Worm (Caenorhabditis elegans) whole organism, young adult: Measurements from ENCODE around the gene srh-276.

Source experiments
- B0035.1 ChIP-seq: sonication (generic microtip); optimal IDR thresholded peaks from 2 replicates; lab custom pipeline; 2016; ENCODE audit warnings: missing genetic modification characterization, mild to moderate bottlenecking, missing compliant biosample characterization, missing genotype, missing genetic modification reagents
- B0261.1 ChIP-seq: sonication (generic microtip); optimal IDR thresholded peaks from 2 replicates; lab custom pipeline; 2016; ENCODE audit warnings: mild to moderate bottlenecking, missing genetic modification characterization, moderate library complexity, missing compliant biosample characterization
- B0336.3 ChIP-seq: fragments of 200-800 bp; sonication (Bioruptor generic); IDR thresholded peaks from 2 replicates; pipeline ENCODE4 v1.3.6; 2022; ENCODE audit warnings: missing genetic modification characterization, missing compliant biosample characterization
- C06A6.2 ChIP-seq: fragments of 200-800 bp; sonication (Bioruptor generic); conservative IDR thresholded peaks from 2 replicates; pipeline ENCODE4 v1.3.6; 2022; ENCODE audit warnings: missing genetic modification characterization, missing compliant biosample characterization
- F23B12.7 ChIP-seq: sonication (generic microtip); optimal IDR thresholded peaks from 2 replicates; lab custom pipeline; 2017; ENCODE audit warnings: missing genetic modification characterization, mild to moderate bottlenecking, missing compliant biosample characterization, antibody characterized with exemption, moderate library complexity; ENCODE audit not compliant: insufficient read depth
- F57C9.4 ChIP-seq: sonication (generic microtip); optimal IDR thresholded peaks from 2 replicates; lab custom pipeline; 2017; ENCODE audit warnings: mild to moderate bottlenecking, missing genetic modification characterization, missing compliant biosample characterization
- K12H6.12 ChIP-seq: fragments of 200-800 bp; sonication (Bioruptor generic); optimal IDR thresholded peaks from 2 replicates; lab custom pipeline; 2018; ENCODE audit warnings: mild to moderate bottlenecking, missing genetic modification characterization, missing compliant biosample characterization
- T26A5.8 ChIP-seq: sonication (generic microtip); optimal IDR thresholded peaks from 2 replicates; lab custom pipeline; 2016; ENCODE audit warnings: missing genetic modification characterization, missing compliant biosample characterization
- Y56A3A.18 ChIP-seq: fragments of 200-800 bp; sonication (Bioruptor generic); IDR thresholded peaks from 2 replicates; pipeline ENCODE4 v1.3.6; 2022; ENCODE audit warnings: missing genetic modification reagents, missing genetic modification characterization, missing compliant biosample characterization
- Y67H2A.10 ChIP-seq: fragments of 200-800 bp; sonication (Bioruptor generic); conservative IDR thresholded peaks from 2 replicates; pipeline ENCODE4 v1.3.6; 2022; ENCODE audit warnings: missing genetic modification reagents, missing genetic modification characterization, missing compliant biosample characterization
- ama-1 ChIP-seq, 3 experiments: fragments of 150-350 bp in 1 of 3; sonication (generic microtip) in 2 of 3; optimal IDR thresholded peaks; 2 replicates each; lab custom pipeline; 2014 to 2018; ENCODE audit warnings: missing biosample characterization in 2 of 3, missing genetic modification characterization in 2 of 3, missing genetic modification reagents in 2 of 3
- aptf-2 ChIP-seq: fragments of 200-800 bp; sonication (Bioruptor generic); conservative IDR thresholded peaks from 2 replicates; pipeline ENCODE4 v1.3.6; 2022; ENCODE audit warnings: missing genetic modification reagents, missing genetic modification characterization, missing compliant biosample characterization
- bed-2 ChIP-seq: fragments of 200-800 bp; sonication (Bioruptor generic); IDR thresholded peaks from 2 replicates; pipeline ENCODE4 v1.3.6; 2022; ENCODE audit warnings: missing genetic modification reagents, missing genetic modification characterization, missing compliant biosample characterization
- ccch-3 ChIP-seq: fragments of 200-800 bp; sonication (Bioruptor generic); optimal IDR thresholded peaks from 2 replicates; lab custom pipeline; 2018; ENCODE audit warnings: mild to moderate bottlenecking, missing genetic modification characterization, missing compliant biosample characterization
- ceh-100 ChIP-seq: fragments of 200-800 bp; sonication (Bioruptor generic); IDR thresholded peaks from 2 replicates; pipeline ENCODE4 v1.3.6; 2022; ENCODE audit warnings: missing genetic modification reagents, missing genetic modification characterization, missing compliant biosample characterization
- ceh-91 ChIP-seq: fragments of 200-800 bp; sonication (Bioruptor generic); IDR thresholded peaks from 2 replicates; pipeline ENCODE4 v1.3.6; 2022; ENCODE audit warnings: missing genetic modification reagents, missing genetic modification characterization, missing compliant biosample characterization
- die-1 ChIP-seq: sonication (generic microtip); optimal IDR thresholded peaks from 2 replicates; lab custom pipeline; 2016; ENCODE audit warnings: missing genotype, mild to moderate bottlenecking, missing genetic modification characterization, missing compliant biosample characterization
- dox-1 ChIP-seq: fragments of 200-800 bp; sonication (Bioruptor generic); IDR thresholded peaks from 2 replicates; pipeline ENCODE4 v1.3.6; 2022; ENCODE audit warnings: missing genetic modification reagents, missing genetic modification characterization, missing compliant biosample characterization
- egl-18 ChIP-seq: fragments of 200-800 bp; sonication (Bioruptor generic); IDR thresholded peaks from 2 replicates; pipeline ENCODE4 v1.3.6; 2022; ENCODE audit warnings: missing genetic modification reagents, missing genetic modification characterization, missing compliant biosample characterization
- egl-44 ChIP-seq: fragments of 200-800 bp; sonication (Bioruptor generic); IDR thresholded peaks from 2 replicates; pipeline ENCODE4 v1.3.6; 2022; ENCODE audit warnings: missing genetic modification reagents, missing genetic modification characterization, missing compliant biosample characterization
- fkh-3 ChIP-seq: sonication (generic microtip); optimal IDR thresholded peaks from 2 replicates; lab custom pipeline; 2016; ENCODE audit warnings: mild to moderate bottlenecking, missing genetic modification characterization, missing compliant biosample characterization
- him-1 ChIP-seq: sonication (generic microtip); optimal IDR thresholded peaks from 2 replicates; lab custom pipeline; 2016; ENCODE audit warnings: missing genotype, missing genetic modification reagents, missing genetic modification characterization, missing compliant biosample characterization
- hrde-1 ChIP-seq: sonication (generic microtip); optimal IDR thresholded peaks from 2 replicates; lab custom pipeline; 2016; ENCODE audit warnings: missing genetic modification characterization, mild to moderate bottlenecking, missing compliant biosample characterization, moderate library complexity, missing genotype, missing genetic modification reagents, borderline replicate concordance
- lin-26 ChIP-seq: fragments of 200-800 bp; sonication (Bioruptor generic); IDR thresholded peaks from 2 replicates; pipeline ENCODE4 v1.3.6; 2022; ENCODE audit warnings: missing genetic modification reagents, missing genetic modification characterization, missing compliant biosample characterization
- lin-40 ChIP-seq: sonication (generic microtip); optimal IDR thresholded peaks from 2 replicates; lab custom pipeline; 2016; ENCODE audit warnings: missing genetic modification characterization, mild to moderate bottlenecking, missing compliant biosample characterization, missing genotype, missing genetic modification reagents
- madf-10 ChIP-seq: sonication (generic microtip); optimal IDR thresholded peaks from 2 replicates; lab custom pipeline; 2016; ENCODE audit warnings: mild to moderate bottlenecking, missing genetic modification characterization, missing compliant biosample characterization
- madf-3 ChIP-seq: fragments of 200-800 bp; sonication (Bioruptor generic); IDR thresholded peaks from 2 replicates; pipeline ENCODE4 v1.3.6; 2022; ENCODE audit warnings: missing genetic modification reagents, missing genetic modification characterization, missing compliant biosample characterization
- nfya-2 ChIP-seq: fragments of 200-800 bp; sonication (Bioruptor generic); IDR thresholded peaks from 2 replicates; pipeline ENCODE4 v1.3.6; 2022; ENCODE audit warnings: missing genetic modification reagents, missing genetic modification characterization, missing compliant biosample characterization
- nhr-27 ChIP-seq: fragments of 200-800 bp; sonication (Bioruptor generic); optimal IDR thresholded peaks from 2 replicates; lab custom pipeline; 2018; ENCODE audit warnings: mild to moderate bottlenecking, missing genetic modification characterization, moderate library complexity, missing compliant biosample characterization
- nhr-80 ChIP-seq: sonication (generic microtip); optimal IDR thresholded peaks from 2 replicates; lab custom pipeline; 2016; ENCODE audit warnings: missing genetic modification characterization, missing compliant biosample characterization
- nhr-90 ChIP-seq: sonication (generic microtip); optimal IDR thresholded peaks from 2 replicates; lab custom pipeline; 2016; ENCODE audit warnings: missing genotype, mild to moderate bottlenecking, missing genetic modification characterization, missing compliant biosample characterization
- pha-4 ChIP-seq: fragments of 150-350 bp; sonication (generic microtip); optimal IDR thresholded peaks from 2 replicates; lab custom pipeline; 2014; ENCODE audit warnings: missing biosample characterization, missing genetic modification reagents, missing genetic modification characterization
- repo-1 ChIP-seq: sonication (generic microtip); optimal IDR thresholded peaks from 2 replicates; lab custom pipeline; 2017; ENCODE audit warnings: mild to moderate bottlenecking, missing genetic modification characterization, missing compliant biosample characterization
- sea-2 ChIP-seq: fragments of 200-800 bp; sonication (Bioruptor generic); IDR thresholded peaks from 2 replicates; pipeline ENCODE4 v1.3.6; 2022; ENCODE audit warnings: missing genetic modification characterization, missing compliant biosample characterization
- snpc-1.1 ChIP-seq: sonication (generic microtip); optimal IDR thresholded peaks from 2 replicates; lab custom pipeline; 2017; ENCODE audit warnings: missing genetic modification characterization, mild to moderate bottlenecking, missing compliant biosample characterization, antibody characterized with exemption, moderate library complexity, missing genotype, missing genetic modification reagents; ENCODE audit not compliant: insufficient read depth
- snpc-1.3 ChIP-seq: sonication (generic microtip); optimal IDR thresholded peaks from 2 replicates; lab custom pipeline; 2017; ENCODE audit warnings: missing genetic modification characterization, mild to moderate bottlenecking, missing compliant biosample characterization, antibody characterized with exemption, moderate library complexity, missing genotype, missing genetic modification reagents; ENCODE audit not compliant: insufficient read depth
- snpc-3.4 ChIP-seq: sonication (generic microtip); optimal IDR thresholded peaks from 2 replicates; lab custom pipeline; 2017; ENCODE audit warnings: missing genetic modification characterization, mild to moderate bottlenecking, missing compliant biosample characterization, antibody characterized with exemption, moderate library complexity, missing genotype, missing genetic modification reagents
- snpc-4 ChIP-seq, 5 experiments: fragments of 150-350 bp in 1 of 5; sonication (generic microtip) in 4 of 5; optimal IDR thresholded peaks; 2 replicates each; lab custom pipeline; 2014 to 2018; ENCODE audit warnings: missing genetic modification characterization in 5 of 5, missing biosample characterization in 3 of 5, antibody characterized with exemption in 2 of 5, mild to moderate bottlenecking in 2 of 5, missing compliant biosample characterization in 2 of 5, missing genotype in 2 of 5, moderate library complexity in 2 of 5, missing genetic modification reagents in 1 of 5
- sptf-2 ChIP-seq: fragments of 200-800 bp; sonication (Bioruptor generic); optimal IDR thresholded peaks from 2 replicates; lab custom pipeline; 2018; ENCODE audit warnings: mild to moderate bottlenecking, missing genetic modification characterization, missing compliant biosample characterization
- tbp1 ChIP-seq: fragments of 200-800 bp; sonication (Bioruptor generic); optimal IDR thresholded peaks from 2 replicates; lab custom pipeline; 2018; ENCODE audit warnings: mild to moderate bottlenecking, missing genetic modification characterization, missing compliant biosample characterization
- tbx-9 ChIP-seq: sonication (generic microtip); optimal IDR thresholded peaks from 2 replicates; lab custom pipeline; 2016; ENCODE audit warnings: borderline replicate concordance, missing genetic modification characterization, inconsistent platforms, missing compliant biosample characterization
- tlf-1 ChIP-seq: fragments of 200-800 bp; sonication (Bioruptor generic); optimal IDR thresholded peaks from 2 replicates; lab custom pipeline; 2018; ENCODE audit warnings: mild to moderate bottlenecking, missing genetic modification characterization, missing compliant biosample characterization
- unc-62 ChIP-seq: fragments of 150-350 bp; optimal IDR thresholded peaks from 2 replicates; lab custom pipeline; 2014; ENCODE audit warnings: missing biosample characterization, missing genetic modification reagents, missing genetic modification characterization
- xnd-1 ChIP-seq: sonication (generic microtip); optimal IDR thresholded peaks from 2 replicates; lab custom pipeline; 2016; ENCODE audit warnings: missing genotype, missing genetic modification reagents, missing genetic modification characterization, missing compliant biosample characterization
- ztf-25 ChIP-seq: fragments of 200-800 bp; sonication (Bioruptor generic); IDR thresholded peaks from 2 replicates; pipeline ENCODE4 v1.3.6; 2022; ENCODE audit warnings: missing genetic modification reagents, missing genetic modification characterization, missing compliant biosample characterization
- ztf-3 ChIP-seq: fragments of 200-800 bp; sonication (Bioruptor generic); optimal IDR thresholded peaks from 2 replicates; lab custom pipeline; 2018; ENCODE audit warnings: mild to moderate bottlenecking, missing genetic modification characterization, missing compliant biosample characterization
- ztf-6 ChIP-seq: fragments of 200-800 bp; sonication (Bioruptor generic); IDR thresholded peaks from 2 replicates; pipeline ENCODE4 v1.3.6; 2022; ENCODE audit warnings: missing genetic modification reagents, missing genetic modification characterization, missing compliant biosample characterization

srh-276 gene

ce11 chrV:15551642-15552041 lies 22.5 kb downstream of the srh-276 start (continued):
- TF ChIP-seq B0336.3 (GFP tag; lab: Robert Waterston, UW) (peak; percentile 43; the same call in 1 of the 2 replicates), ztf-25 (GFP tag; lab: Robert Waterston, UW) (peak; percentile 58; the same call in 1 of the 2 replicates), hrde-1 (tag; lab: Kevin White, UChicago) (peak; percentile 7), C06A6.2 (GFP tag; lab: Robert Waterston, UW) (no peak), Y56A3A.18 (GFP tag; lab: Robert Waterston, UW) (peak; percentile 84; the same call in 1 of the 2 replicates), sptf-2 (GFP tag; lab: Kevin White, UChicago) (no peak), pha-4 (tag; lab: Kevin White, UChicago) (no peak), ceh-91 (GFP tag; lab: Robert Waterston, UW) (no peak; the same call in 1 of the 2 replicates), snpc-1.3 (tag; lab: Kevin White, UChicago) (peak; percentile 67), dox-1 (GFP tag; lab: Robert Waterston, UW) (peak; percentile 63), fkh-3 (tag; lab: Kevin White, UChicago) (no peak), B0261.1 (tag; lab: Kevin White, UChicago) (peak; percentile 92), madf-10 (tag; lab: Kevin White, UChicago) (peak; percentile 62), ccch-3 (no peak), nfya-2 (GFP tag; lab: Robert Waterston, UW) (no peak), F23B12.7 (tag; lab: Kevin White, UChicago) (peak; percentile 58), ceh-100 (GFP tag; lab: Robert Waterston, UW) (0 out of 2 replicates have a peak, but pooled peaks have one; percentile 34), egl-18 (no peak), egl-44 (peak; percentile 75; the same call in 1 of the 2 replicates), T26A5.8 (no peak), B0035.1 (tag; lab: Kevin White, UChicago) (peak; percentile 31), snpc-4 (GFP tag; optimal IDR thresholded peaks at IDR 0.05; lab: Kevin White, UChicago) (peak; percentile 47), snpc-4 (tag; optimal IDR thresholded peaks at IDR 0.05; lab: Kevin White, UChicago) (peak in 3 of 4 experiments; percentile 33 to 68 (median 43)), lin-40 (tag; lab: Kevin White, UChicago) (peak; percentile 47), snpc-3.4 (tag; lab: Kevin White, UChicago) (peak; percentile 38), die-1 (tag; lab: Kevin White, UChicago) (peak; percentile 81), ama-1 (optimal IDR thresholded peaks at IDR 0.05; lab: Kevin White, UChicago) (no peak), ama-1 (GFP tag; optimal IDR thresholded peaks at IDR 0.05; lab: Kevin White, UChicago) (peak; percentile 22 to 32), nhr-80 (tag; lab: Kevin White, UChicago) (peak; percentile 9), nhr-90 (peak; percentile 49), bed-2 (GFP tag; lab: Robert Waterston, UW) (no peak), tbx-9 (tag; lab: Kevin White, UChicago) (no peak), snpc-1.1 (tag; lab: Kevin White, UChicago) (peak; percentile 19), unc-62 (GFP tag; lab: Kevin White, UChicago) (no peak), madf-3 (GFP tag; lab: Robert Waterston, UW) (no peak), nhr-27 (no peak), aptf-2 (GFP tag; lab: Robert Waterston, UW) (no peak), tlf-1 (GFP tag; lab: Kevin White, UChicago) (no peak), lin-26 (GFP tag; lab: Robert Waterston, UW) (peak; percentile 91), sea-2 (GFP tag; lab: Robert Waterston, UW) (no peak), tbp1 (GFP tag; lab: Kevin White, UChicago) (peak; percentile 98), ztf-6 (GFP tag; lab: Robert Waterston, UW) (0 out of 2 replicates have a peak, but pooled peaks have one; percentile 71), him-1 (tag; lab: Kevin White, UChicago) (peak; percentile 71), F57C9.4 (tag; lab: Kevin White, UChicago) (no peak), repo-1 (tag; lab: Kevin White, UChicago) (peak; percentile 2), xnd-1 (tag; lab: Kevin White, UChicago) (no peak), Y67H2A.10 (GFP tag; lab: Robert Waterston, UW) (no peak), ztf-3 (GFP tag; lab: Kevin White, UChicago) (no peak), K12H6.12 (tag; lab: Kevin White, UChicago) (no peak)
